Worm (Caenorhabditis elegans): ENCODE data around the gene pct-1.

The pct-1 gene

DNA sequence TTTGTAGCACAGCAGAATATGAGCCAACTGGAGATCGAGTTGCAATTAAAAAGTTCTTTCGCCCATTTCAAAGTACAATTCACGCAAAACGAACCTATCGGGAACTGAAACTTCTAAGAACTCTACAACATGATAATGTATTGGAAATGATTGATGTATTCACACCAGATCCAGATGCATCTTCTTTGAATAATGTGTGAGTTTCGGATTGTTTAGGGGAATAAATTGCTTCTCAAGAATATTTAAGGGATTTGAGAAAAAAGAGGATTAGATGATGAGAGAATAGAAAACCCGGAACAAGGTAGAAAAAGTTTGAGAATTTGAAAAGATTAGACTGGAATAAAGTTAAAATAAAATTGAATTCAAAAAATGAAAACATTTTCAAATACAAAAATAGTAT is 31.9 kb upstream of the pct-1 start:
- TF ChIP-seq aha-1 (tag), result peak; percentile 13
- TF ChIP-seq madf-5 (GFP tag; IDR thresholded peaks at IDR 0.05), result no peak
- no peak for TF ChIP-seq pqm-1 (tag; optimal IDR thresholded peaks at IDR 0.05)
- no peak for TF ChIP-seq madf-9 (GFP tag; conservative IDR thresholded peaks at IDR 0.05)
- no peak for TF ChIP-seq mep-1 (tag; optimal IDR thresholded peaks at IDR 0.05)
- peak; percentile 20; the same call in 1 of the 2 replicates for TF ChIP-seq T26A8.4 (GFP tag; IDR thresholded peaks at IDR 0.05)
- TF ChIP-seq rbr-2 (tag; optimal IDR thresholded peaks at IDR 0.05), result no peak
- no peak for TF ChIP-seq lin-38 (GFP tag; IDR thresholded peaks at IDR 0.05)
- TF ChIP-seq zip-2 (tag; optimal IDR thresholded peaks at IDR 0.05), result no peak
- no peak for TF ChIP-seq dve-1 (tag; optimal IDR thresholded peaks at IDR 0.05; ENCODE audit: insufficient read depth)
- no peak for TF ChIP-seq dmd-9 (GFP tag; IDR thresholded peaks at IDR 0.05)
- TF ChIP-seq gei-8 (GFP tag; optimal IDR thresholded peaks at IDR 0.05), result no peak
- no peak for TF ChIP-seq egl-43 (GFP tag; IDR thresholded peaks at IDR 0.05)
- no peak for TF ChIP-seq vab-7 (GFP tag; IDR thresholded peaks at IDR 0.05)

DNA sequence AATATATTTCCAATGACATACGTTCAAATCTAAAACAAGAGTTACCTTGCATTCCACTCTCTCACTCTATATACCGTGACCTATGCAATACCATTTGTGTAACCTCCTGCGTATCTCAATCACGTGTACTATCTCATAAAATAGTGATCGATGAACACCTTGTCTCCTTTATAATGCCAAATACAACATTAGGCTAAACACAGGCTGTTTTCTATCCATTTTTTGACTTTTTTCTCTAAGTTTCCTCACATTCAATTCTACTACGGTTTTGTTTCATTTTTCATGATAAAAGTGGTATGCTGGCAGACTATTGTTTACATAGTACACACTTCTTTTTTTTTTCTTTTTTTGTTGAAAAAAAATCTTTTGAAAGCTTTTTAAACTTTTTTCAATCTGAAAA is 30.0 kb upstream of the pct-1 start:
- TF ChIP-seq hlh-11 (tag; optimal IDR thresholded peaks at IDR 0.05) (peak; percentile 17), tra-1 (GFP tag; IDR thresholded peaks at IDR 0.05) (no peak), dmd-6 (GFP tag; IDR thresholded peaks at IDR 0.05) (no peak), daf-16 (GFP tag; optimal IDR thresholded peaks at IDR 0.05) (no peak), daf-16 (tag; optimal IDR thresholded peaks at IDR 0.05) (peak; percentile 77), ceh-28 (tag; optimal IDR thresholded peaks at IDR 0.05) (no peak), mdl-1 (tag; optimal IDR thresholded peaks at IDR 0.05) (peak; percentile 81 to 90), ceh-82 (tag; optimal IDR thresholded peaks at IDR 0.05) (no peak), mep-1 (tag; optimal IDR thresholded peaks at IDR 0.05) (peak; percentile 38), dve-1 (tag; optimal IDR thresholded peaks at IDR 0.05; ENCODE audit: insufficient read depth) (peak; percentile 91), aha-1 (tag) (peak; percentile 83), nhr-28 (tag; optimal IDR thresholded peaks at IDR 0.05) (peak; percentile 54), hlh-30 (tag; optimal IDR thresholded peaks at IDR 0.05; ENCODE audit: insufficient read depth) (peak; percentile 93), unc-62 (GFP tag; optimal IDR thresholded peaks at IDR 0.05 in 1 of 2) (peak in 1 of 2 experiments; percentile 40), unc-62 (tag; optimal IDR thresholded peaks at IDR 0.05) (no peak), pqm-1 (tag; optimal IDR thresholded peaks at IDR 0.05) (peak; percentile 23), arid-1 (GFP tag; conservative IDR thresholded peaks at IDR 0.05) (no peak), zfp-3 (GFP tag; conservative IDR thresholded peaks at IDR 0.05) (0 out of 2 replicates have a peak, but pooled peaks have one; percentile 21), lim-7 (GFP tag; IDR thresholded peaks at IDR 0.05) (no peak), lsy-2 (tag; optimal IDR thresholded peaks at IDR 0.05) (peak in 1 of 2 experiments; percentile 29)

DNA sequence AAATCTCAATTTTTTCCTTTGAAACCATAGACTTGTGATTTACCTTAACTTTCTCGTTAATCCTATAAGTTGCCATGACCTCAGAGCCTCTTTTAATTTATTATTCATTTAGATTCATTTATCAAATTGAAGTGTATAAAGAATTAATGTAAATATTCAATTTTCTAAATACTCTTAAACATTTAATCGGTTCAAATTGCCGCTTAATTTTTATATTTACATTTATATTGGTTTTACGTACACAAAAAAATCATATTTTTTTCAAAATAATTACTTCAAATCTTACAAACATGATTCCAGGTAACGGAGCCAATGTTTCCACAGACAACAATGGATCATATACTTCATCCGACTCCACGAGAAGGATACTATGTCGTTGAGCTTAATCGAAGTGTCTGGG is 27.8 kb upstream of the pct-1 start, which contains the start of gene pmk-1:
Gene pmk-1 (plus strand): TSS at position 301 of the 400 bp plus-strand sequence.
- TF ChIP-seq tag-97 (GFP tag; IDR thresholded peaks at IDR 0.05) (no peak), nhr-48 (tag; optimal IDR thresholded peaks at IDR 0.05) (no peak), ceh-20 (GFP tag; IDR thresholded peaks at IDR 0.05) (no peak), T20F7.1 (GFP tag; optimal IDR thresholded peaks at IDR 0.05) (no peak), vab-7 (GFP tag; IDR thresholded peaks at IDR 0.05) (no peak), lin-13 (GFP tag; optimal IDR thresholded peaks at IDR 0.05) (no peak), tra-1 (GFP tag; IDR thresholded peaks at IDR 0.05) (no peak), snpc-1.2 (GFP tag; IDR thresholded peaks at IDR 0.05) (no peak), T26A8.4 (GFP tag; IDR thresholded peaks at IDR 0.05) (no peak), madf-5 (GFP tag; IDR thresholded peaks at IDR 0.05) (no peak), nhr-41 (GFP tag; IDR thresholded peaks at IDR 0.05) (no peak), ceh-82 (tag; optimal IDR thresholded peaks at IDR 0.05) (no peak), dmd-6 (GFP tag; IDR thresholded peaks at IDR 0.05) (no peak)

DNA sequence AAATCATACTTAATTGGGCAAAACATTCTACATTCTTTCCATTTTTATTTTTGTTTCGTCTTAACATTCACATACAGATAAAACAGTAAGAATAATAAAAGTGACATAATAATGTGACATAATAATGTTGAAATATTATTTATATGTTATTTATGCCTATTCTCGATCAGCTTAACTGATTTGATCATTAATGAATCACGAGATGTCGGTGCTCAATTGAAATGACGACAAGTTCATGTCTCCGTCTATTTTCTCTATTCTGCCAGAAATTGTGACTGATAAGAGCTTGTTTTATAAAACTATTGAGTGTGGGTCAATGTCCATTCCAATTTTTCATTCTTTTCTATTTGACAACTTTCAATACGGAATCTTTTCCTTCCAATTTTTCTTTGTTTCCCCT is 24.6 kb upstream of the pct-1 start:
- TF ChIP-seq dve-1 (tag; optimal IDR thresholded peaks at IDR 0.05; ENCODE audit: insufficient read depth), result peak; percentile 94
- TF ChIP-seq mdt-29 (GFP tag; IDR thresholded peaks at IDR 0.05), result no peak
- peak; percentile 23 for TF ChIP-seq nhr-48 (tag; optimal IDR thresholded peaks at IDR 0.05)
- TF ChIP-seq nhr-28 (tag; optimal IDR thresholded peaks at IDR 0.05), result peak; percentile 72
- peak; percentile 42 for TF ChIP-seq T20F7.1 (GFP tag; optimal IDR thresholded peaks at IDR 0.05)
- TF ChIP-seq lin-1 (GFP tag; IDR thresholded peaks at IDR 0.05), result peak; percentile 65; the same call in 1 of the 2 replicates
- TF ChIP-seq hif-1 (tag; optimal IDR thresholded peaks at IDR 0.05), result no peak
- TF ChIP-seq lsy-2 (tag; optimal IDR thresholded peaks at IDR 0.05), result peak in 1 of 2 experiments; percentile 33
- TF ChIP-seq nhr-102 (tag; optimal IDR thresholded peaks at IDR 0.05), result peak; percentile 48
- TF ChIP-seq dmd-8 (GFP tag; IDR thresholded peaks at IDR 0.05), result no peak
- no peak for TF ChIP-seq ceh-32 (tag; optimal IDR thresholded peaks at IDR 0.05; ENCODE audit: poor library complexity)
- TF ChIP-seq nhr-11 (tag; optimal IDR thresholded peaks at IDR 0.05), result no peak
- TF ChIP-seq dmd-6 (GFP tag; IDR thresholded peaks at IDR 0.05), result peak; percentile 88
- TF ChIP-seq dpl-1 (GFP tag; optimal IDR thresholded peaks at IDR 0.05), result no peak
- TF ChIP-seq ceh-20 (GFP tag; IDR thresholded peaks at IDR 0.05), result peak; percentile 88
- peak; percentile 28 for TF ChIP-seq mes-2 (tag; optimal IDR thresholded peaks at IDR 0.05; ENCODE audit: poor library complexity, severe bottlenecking)

Data from whole organism, L4 larva.